Worm (Caenorhabditis elegans) whole organism, early embryonic: ENCODE results near the gene F09B9.4.

Source experiments
- B0310.2 ChIP-seq: sonication (generic microtip); optimal IDR thresholded peaks from 2 replicates; lab custom pipeline; 2016; ENCODE audit warnings: mild to moderate bottlenecking, missing genetic modification characterization, missing compliant biosample characterization
- F13C5.2 ChIP-seq: sonication (generic microtip); optimal IDR thresholded peaks from 2 replicates; lab custom pipeline; 2017; ENCODE audit warnings: mild to moderate bottlenecking, missing genetic modification characterization, inconsistent platforms, missing compliant biosample characterization
- aly-1 ChIP-seq: sonication (generic microtip); optimal IDR thresholded peaks from 2 replicates; lab custom pipeline; 2016; ENCODE audit warnings: missing genetic modification characterization, missing compliant biosample characterization
- ama-1 ChIP-seq: fragments of 150-350 bp; optimal IDR thresholded peaks from 2 replicates; lab custom pipeline; 2014
- ceh-13 ChIP-seq: fragments of 200-800 bp; sonication (Bioruptor generic); optimal IDR thresholded peaks from 2 replicates; lab custom pipeline; 2018; ENCODE audit warnings: mild to moderate bottlenecking, missing genetic modification characterization, missing compliant biosample characterization
- ceh-36 ChIP-seq: sonication (generic microtip); optimal IDR thresholded peaks from 2 replicates; lab custom pipeline; 2016; ENCODE audit warnings: missing genetic modification characterization, inconsistent platforms, missing compliant biosample characterization
- ets-7 ChIP-seq: sonication (generic microtip); optimal IDR thresholded peaks from 2 replicates; lab custom pipeline; 2016; ENCODE audit warnings: missing genotype, missing genetic modification characterization, missing compliant biosample characterization
- flt-1 ChIP-seq: fragments of 200-800 bp; sonication (Bioruptor generic); IDR thresholded peaks from 2 replicates; pipeline ENCODE4 v1.3.6; 2022; ENCODE audit warnings: missing genetic modification characterization, missing compliant biosample characterization
- hmbx-1 ChIP-seq: sonication (generic microtip); optimal IDR thresholded peaks from 2 replicates; lab custom pipeline; 2016; ENCODE audit warnings: mild to moderate bottlenecking, missing genetic modification characterization, missing compliant biosample characterization
- hmg-4 ChIP-seq: fragments of 200-800 bp; sonication (Bioruptor generic); optimal IDR thresholded peaks from 2 replicates; lab custom pipeline; 2018; ENCODE audit warnings: mild to moderate bottlenecking, missing genetic modification characterization, missing compliant biosample characterization
- hnd-1 ChIP-seq: sonication (generic microtip); optimal IDR thresholded peaks from 2 replicates; lab custom pipeline; 2016; ENCODE audit warnings: missing genetic modification characterization, missing compliant biosample characterization
- pes-1 ChIP-seq: fragments of 200-800 bp; sonication (Bioruptor generic); IDR thresholded peaks from 2 replicates; pipeline ENCODE4 v1.3.6; 2022; ENCODE audit warnings: missing genetic modification reagents, missing genetic modification characterization, missing compliant biosample characterization
- scrt-1 ChIP-seq: fragments of 200-800 bp; sonication (Bioruptor generic); IDR thresholded peaks from 2 replicates; pipeline ENCODE4 v1.3.6; 2022; ENCODE audit warnings: missing genetic modification characterization, missing compliant biosample characterization
- sea-1 ChIP-seq: fragments of 200-800 bp; sonication (Bioruptor generic); conservative IDR thresholded peaks from 2 replicates; pipeline ENCODE4 v1.3.6; 2022; ENCODE audit warnings: missing genetic modification characterization, missing compliant biosample characterization
- tbx-11 ChIP-seq: fragments of 200-800 bp; sonication (Bioruptor generic); IDR thresholded peaks from 2 replicates; pipeline ENCODE4 v1.3.6; 2022; ENCODE audit warnings: missing genetic modification characterization, missing compliant biosample characterization
- tbx-37 ChIP-seq: fragments of 200-800 bp; sonication (Bioruptor generic); conservative IDR thresholded peaks from 2 replicates; pipeline ENCODE4 v1.3.6; 2022; ENCODE audit warnings: missing genetic modification reagents, missing genetic modification characterization, missing compliant biosample characterization
- tra-4 ChIP-seq: sonication (generic microtip); optimal IDR thresholded peaks from 2 replicates; lab custom pipeline; 2017; ENCODE audit warnings: missing genetic modification characterization, missing compliant biosample characterization

F09B9.4 gene

DNA sequence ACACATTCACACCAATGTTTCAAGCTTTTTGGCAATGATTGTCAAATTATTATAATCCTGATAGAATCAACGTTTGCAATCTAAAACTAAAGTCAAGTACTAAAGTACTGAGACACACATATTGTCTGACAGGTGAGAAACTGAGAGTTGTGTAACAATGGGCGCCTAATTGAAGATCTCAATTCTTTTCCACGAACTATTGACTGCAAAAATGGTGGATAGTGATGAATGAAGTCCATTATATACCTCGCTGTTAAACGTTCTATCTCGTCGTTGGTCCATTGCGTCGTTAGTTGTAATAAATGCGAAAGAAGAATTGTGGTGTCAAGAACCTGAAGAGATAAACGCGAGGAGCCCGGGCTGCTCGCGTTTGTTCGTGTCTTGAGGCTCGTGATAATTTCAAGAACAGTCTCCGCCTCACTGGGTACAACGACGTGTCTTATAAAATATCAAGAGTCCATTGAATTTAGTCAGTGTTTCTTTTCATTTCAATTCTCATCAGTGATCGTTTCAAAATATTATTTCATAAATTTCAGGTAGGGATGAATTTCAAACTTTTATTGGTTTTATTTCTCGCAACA lies at the start of gene F09B9.4:
Gene F09B9.4 (plus strand): TSS at position 531 of the 581 bp plus-strand sequence.
- no peak for TF ChIP-seq ceh-13 (GFP tag; lab: Kevin White, UChicago)
- no peak for TF ChIP-seq scrt-1 (GFP tag; lab: Robert Waterston, UW)
- TF ChIP-seq ama-1 (lab: Kevin White, UChicago), result no peak
- no peak for TF ChIP-seq pes-1 (GFP tag; lab: Robert Waterston, UW)
- no peak for TF ChIP-seq flt-1 (GFP tag; lab: Robert Waterston, UW)
- TF ChIP-seq sea-1 (GFP tag; lab: Robert Waterston, UW), result no peak
- TF ChIP-seq hmg-4, result no peak
- no peak for TF ChIP-seq ets-7
- TF ChIP-seq B0310.2, result no peak

DNA sequence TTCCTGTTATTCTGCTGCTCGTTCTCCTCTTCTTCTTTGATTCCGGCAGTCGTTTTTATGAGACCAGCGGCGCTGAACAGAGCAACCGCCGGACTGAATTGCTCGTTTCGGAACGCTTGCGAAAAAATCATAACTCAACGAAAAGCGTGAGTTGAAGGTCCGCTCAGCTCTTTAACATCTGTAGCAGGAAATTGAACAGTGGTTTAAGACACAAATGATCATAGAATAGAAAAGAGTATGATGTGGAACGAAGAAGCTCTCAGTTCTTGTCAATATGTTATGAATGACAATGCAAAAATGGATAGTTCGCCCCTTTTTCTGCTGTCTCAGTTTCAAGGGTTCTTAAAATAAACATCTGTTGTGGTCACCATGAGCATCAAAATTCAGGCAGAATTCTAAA lies 46.8 kb upstream of the F09B9.4 start:
- TF ChIP-seq B0310.2, result no peak
- TF ChIP-seq F13C5.2 (tag; lab: Kevin White, UChicago), result no peak
- no peak for TF ChIP-seq hnd-1 (tag; lab: Kevin White, UChicago)
- TF ChIP-seq ets-7, result no peak
- no peak for TF ChIP-seq sea-1 (GFP tag; lab: Robert Waterston, UW)
- no peak for TF ChIP-seq tra-4 (tag; lab: Kevin White, UChicago)
- no peak for TF ChIP-seq pes-1 (GFP tag; lab: Robert Waterston, UW)
- TF ChIP-seq ama-1 (lab: Kevin White, UChicago), result no peak
- TF ChIP-seq aly-1 (tag; lab: Kevin White, UChicago), result no peak
- TF ChIP-seq scrt-1 (GFP tag; lab: Robert Waterston, UW), result no peak
- no peak for TF ChIP-seq hmbx-1 (tag; lab: Kevin White, UChicago)
- no peak for TF ChIP-seq tbx-37 (GFP tag; lab: Robert Waterston, UW)
- no peak for TF ChIP-seq flt-1 (GFP tag; lab: Robert Waterston, UW)
- TF ChIP-seq ceh-36 (tag; lab: Kevin White, UChicago), result no peak

DNA sequence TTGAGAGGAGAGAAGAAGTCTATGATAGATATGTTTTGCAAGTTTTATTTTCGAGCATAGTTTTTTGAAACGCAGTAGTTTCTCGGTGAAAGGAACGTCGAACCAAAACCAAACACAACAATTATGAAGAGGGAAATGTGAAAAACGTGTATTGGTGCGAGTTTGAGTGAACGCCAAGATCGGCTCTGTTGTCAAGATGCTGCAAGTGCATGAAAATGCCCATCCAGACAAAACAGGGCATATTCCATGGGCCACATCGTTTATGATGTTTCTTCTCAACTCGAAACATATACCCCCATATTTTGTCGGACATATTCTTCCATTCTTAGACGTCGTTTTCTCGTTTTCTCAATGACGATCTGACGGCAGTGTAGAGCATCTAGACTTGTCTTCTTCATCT lies 37.4 kb upstream of the F09B9.4 start:
- TF ChIP-seq hnd-1 (tag; lab: Kevin White, UChicago) (no peak), scrt-1 (GFP tag; lab: Robert Waterston, UW) (no peak), hmg-4 (no peak), sea-1 (GFP tag; lab: Robert Waterston, UW) (no peak)

DNA sequence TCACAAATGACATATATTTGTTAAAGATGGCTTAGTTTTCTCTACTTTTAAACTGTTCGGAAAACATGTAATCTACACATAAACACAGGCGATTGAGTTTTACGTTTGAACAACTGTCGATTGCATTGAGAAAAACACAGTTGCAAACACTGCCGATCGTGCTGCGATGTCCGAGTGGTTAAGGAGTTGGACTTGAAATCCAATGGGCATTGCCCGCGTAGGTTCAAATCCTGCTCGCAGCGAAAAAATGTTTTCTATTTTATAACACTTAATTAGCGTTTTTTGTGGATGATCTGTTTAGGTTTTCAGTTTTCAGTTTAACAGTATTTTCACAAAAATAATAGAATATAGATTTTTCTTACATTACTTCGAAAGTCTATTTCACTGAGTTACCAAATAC lies 36.1 kb upstream of the F09B9.4 start:
- no peak for TF ChIP-seq ceh-36 (tag; lab: Kevin White, UChicago)
- no peak for TF ChIP-seq ama-1 (lab: Kevin White, UChicago)
- TF ChIP-seq tbx-11 (GFP tag; lab: Robert Waterston, UW), result no peak
- TF ChIP-seq pes-1 (GFP tag; lab: Robert Waterston, UW), result no peak
- no peak for TF ChIP-seq tra-4 (tag; lab: Kevin White, UChicago)
- no peak for TF ChIP-seq B0310.2
- no peak for TF ChIP-seq flt-1 (GFP tag; lab: Robert Waterston, UW)

DNA sequence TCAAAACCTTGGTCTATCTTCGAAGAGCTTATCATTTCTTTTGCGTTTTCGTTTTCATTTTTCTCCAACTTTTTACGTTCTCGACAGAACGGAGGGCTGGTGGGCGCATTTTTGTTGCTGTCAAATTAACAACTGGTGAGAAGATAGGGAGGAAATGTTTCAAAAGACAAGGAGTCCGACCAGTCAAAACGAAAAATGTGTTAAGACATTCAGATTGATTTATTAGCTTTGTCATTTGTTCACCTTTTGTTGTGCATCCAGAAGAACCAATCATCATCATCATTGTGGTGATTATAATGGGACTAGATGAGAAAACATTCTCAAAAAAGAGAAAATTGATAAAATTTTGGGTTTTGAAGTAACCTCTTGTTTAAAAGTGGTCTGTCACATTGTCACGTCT lies 30.3 kb upstream of the F09B9.4 start:
- TF ChIP-seq tra-4 (tag; lab: Kevin White, UChicago) (no peak), aly-1 (tag; lab: Kevin White, UChicago) (no peak), ceh-36 (tag; lab: Kevin White, UChicago) (no peak), hmg-4 (no peak), hnd-1 (tag; lab: Kevin White, UChicago) (no peak), F13C5.2 (tag; lab: Kevin White, UChicago) (no peak), B0310.2 (no peak), ama-1 (lab: Kevin White, UChicago) (no peak), hmbx-1 (tag; lab: Kevin White, UChicago) (no peak), ceh-13 (GFP tag; lab: Kevin White, UChicago) (no peak), tbx-11 (GFP tag; lab: Robert Waterston, UW) (no peak), tbx-37 (GFP tag; lab: Robert Waterston, UW) (no peak), flt-1 (GFP tag; lab: Robert Waterston, UW) (no peak), ets-7 (no peak), sea-1 (GFP tag; lab: Robert Waterston, UW) (no peak), pes-1 (GFP tag; lab: Robert Waterston, UW) (no peak), scrt-1 (GFP tag; lab: Robert Waterston, UW) (no peak)

DNA sequence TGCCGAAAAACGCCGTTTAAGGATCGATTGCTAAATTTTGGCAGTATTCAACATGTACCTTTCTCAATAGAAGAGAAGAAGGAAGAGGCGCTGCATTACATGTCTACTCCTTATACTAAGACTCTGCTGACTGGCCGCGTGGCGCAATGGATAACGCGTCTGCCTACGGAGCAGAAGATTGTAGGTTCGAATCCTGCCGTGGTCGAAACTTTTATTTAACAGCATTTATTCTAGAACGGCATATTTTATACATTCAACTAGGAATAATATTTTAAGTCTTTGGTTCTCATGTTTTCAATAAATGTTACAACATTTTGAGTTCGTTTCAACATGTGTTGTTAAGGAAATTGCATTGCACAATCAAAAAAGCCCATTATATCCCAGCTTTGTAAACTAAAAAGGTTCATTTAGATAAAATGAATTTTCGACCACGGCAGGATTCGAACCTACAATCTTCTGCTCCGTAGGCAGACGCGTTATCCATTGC lies 27.8 kb upstream of the F09B9.4 start:
- peak; percentile 76 for TF ChIP-seq hnd-1 (tag; lab: Kevin White, UChicago)
- peak; percentile 68 for TF ChIP-seq F13C5.2 (tag; lab: Kevin White, UChicago)
- TF ChIP-seq scrt-1 (GFP tag; lab: Robert Waterston, UW), result peak; percentile 89
- peak; percentile 62 for TF ChIP-seq B0310.2
- peak; percentile 86 for TF ChIP-seq tbx-37 (GFP tag; lab: Robert Waterston, UW)
- peak; percentile 72 for TF ChIP-seq ceh-13 (GFP tag; lab: Kevin White, UChicago)
- peak; percentile 89 for TF ChIP-seq tbx-11 (GFP tag; lab: Robert Waterston, UW)
- peak; percentile 79 for TF ChIP-seq ceh-36 (tag; lab: Kevin White, UChicago)
- TF ChIP-seq sea-1 (GFP tag; lab: Robert Waterston, UW), result peak; percentile 94
- peak; percentile 53 for TF ChIP-seq hmbx-1 (tag; lab: Kevin White, UChicago)
- TF ChIP-seq aly-1 (tag; lab: Kevin White, UChicago), result peak; percentile 88
- TF ChIP-seq pes-1 (GFP tag; lab: Robert Waterston, UW), result peak; percentile 92
- TF ChIP-seq flt-1 (GFP tag; lab: Robert Waterston, UW), result peak; percentile 87
- peak; percentile 14 for TF ChIP-seq ets-7
- TF ChIP-seq hmg-4, result peak; percentile 81

DNA sequence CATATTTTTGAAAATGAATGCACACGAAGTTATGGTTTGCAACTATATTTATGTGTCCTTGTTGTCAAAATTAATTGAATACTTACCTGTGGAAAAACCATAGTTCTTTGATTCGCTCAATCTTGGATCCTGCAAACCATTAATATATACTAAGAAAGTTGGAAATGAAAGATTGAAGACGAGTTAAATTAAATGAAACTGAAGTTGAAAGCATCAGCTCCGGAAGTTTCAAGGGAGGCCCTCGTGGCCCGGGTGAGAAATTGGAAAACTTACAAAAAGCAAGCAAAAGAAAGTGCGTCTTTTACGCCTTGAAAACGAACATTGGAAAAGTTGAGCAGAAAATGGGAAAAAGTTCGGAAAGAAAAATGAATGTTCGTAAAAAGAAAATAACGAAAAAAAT lies 27.3 kb upstream of the F09B9.4 start, which contains the start of gene unc-58:
Gene unc-58 (minus strand): TSS at position 101 of the 400 bp plus-strand sequence.
- TF ChIP-seq hmg-4 (no peak), ama-1 (lab: Kevin White, UChicago) (no peak), pes-1 (GFP tag; lab: Robert Waterston, UW) (no peak), tbx-37 (GFP tag; lab: Robert Waterston, UW) (no peak), aly-1 (tag; lab: Kevin White, UChicago) (no peak), tbx-11 (GFP tag; lab: Robert Waterston, UW) (no peak), hmbx-1 (tag; lab: Kevin White, UChicago) (no peak), sea-1 (GFP tag; lab: Robert Waterston, UW) (no peak)
